Fruit fly (Drosophila melanogaster): ENCODE results near the gene Ocho.

The Ocho gene

DNA sequence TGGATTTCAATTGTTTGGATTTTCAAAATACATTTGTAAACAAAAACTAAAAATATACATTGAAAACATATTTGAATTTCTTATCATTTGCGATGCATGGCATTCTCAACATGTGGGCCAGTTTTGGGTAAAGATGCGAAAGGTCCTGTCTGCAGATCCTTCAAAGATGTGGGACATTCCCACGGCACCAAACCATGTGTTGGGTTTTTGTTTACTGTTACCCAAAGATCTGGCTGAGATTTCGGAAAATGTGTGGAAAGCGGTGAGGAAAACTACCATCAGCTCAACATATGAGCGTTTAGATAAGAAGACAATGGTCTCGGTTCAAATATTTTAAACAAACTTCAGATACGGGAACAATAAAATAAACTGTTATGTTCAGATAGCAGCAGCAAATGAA, 1.4 kb downstream of the Ocho start:
- TF ChIP-seq fd102C (GFP tag; optimal IDR thresholded peaks at IDR 0.05) (peak; percentile 0), tap (tag; optimal IDR thresholded peaks at IDR 0.05) (no peak), CG5245 (GFP tag; optimal IDR thresholded peaks at IDR 0.05) (no peak), CG15696 (tag; optimal IDR thresholded peaks at IDR 0.05) (peak; percentile 24), Xrp1 (GFP tag; IDR thresholded peaks at IDR 0.05) (0 out of 2 replicates have a peak, but pooled peaks have one; percentile 13), Ets65A (GFP tag) (peak; percentile 22), CG2199 (GFP tag; IDR thresholded peaks at IDR 0.05) (peak; percentile 95), dm (GFP tag; optimal IDR thresholded peaks at IDR 0.05) (no peak), chm (GFP tag; IDR thresholded peaks at IDR 0.05) (0 out of 2 replicates have a peak, but pooled peaks have one; percentile 57), CG2889 (GFP tag; IDR thresholded peaks at IDR 0.05) (no peak), Jarid2 (GFP tag; optimal IDR thresholded peaks at IDR 0.05) (peak; percentile 15), gro (GFP tag; optimal IDR thresholded peaks at IDR 0.05) (no peak), CG9876 (GFP tag; optimal IDR thresholded peaks at IDR 0.05) (no peak), CG4820 (GFP tag; optimal IDR thresholded peaks at IDR 0.05) (no peak), twi (tag; optimal IDR thresholded peaks at IDR 0.05) (peak; percentile 100), sens (GFP tag) (peak; percentile 17), CG13624 (GFP tag; optimal IDR thresholded peaks at IDR 0.05) (no peak)

DNA sequence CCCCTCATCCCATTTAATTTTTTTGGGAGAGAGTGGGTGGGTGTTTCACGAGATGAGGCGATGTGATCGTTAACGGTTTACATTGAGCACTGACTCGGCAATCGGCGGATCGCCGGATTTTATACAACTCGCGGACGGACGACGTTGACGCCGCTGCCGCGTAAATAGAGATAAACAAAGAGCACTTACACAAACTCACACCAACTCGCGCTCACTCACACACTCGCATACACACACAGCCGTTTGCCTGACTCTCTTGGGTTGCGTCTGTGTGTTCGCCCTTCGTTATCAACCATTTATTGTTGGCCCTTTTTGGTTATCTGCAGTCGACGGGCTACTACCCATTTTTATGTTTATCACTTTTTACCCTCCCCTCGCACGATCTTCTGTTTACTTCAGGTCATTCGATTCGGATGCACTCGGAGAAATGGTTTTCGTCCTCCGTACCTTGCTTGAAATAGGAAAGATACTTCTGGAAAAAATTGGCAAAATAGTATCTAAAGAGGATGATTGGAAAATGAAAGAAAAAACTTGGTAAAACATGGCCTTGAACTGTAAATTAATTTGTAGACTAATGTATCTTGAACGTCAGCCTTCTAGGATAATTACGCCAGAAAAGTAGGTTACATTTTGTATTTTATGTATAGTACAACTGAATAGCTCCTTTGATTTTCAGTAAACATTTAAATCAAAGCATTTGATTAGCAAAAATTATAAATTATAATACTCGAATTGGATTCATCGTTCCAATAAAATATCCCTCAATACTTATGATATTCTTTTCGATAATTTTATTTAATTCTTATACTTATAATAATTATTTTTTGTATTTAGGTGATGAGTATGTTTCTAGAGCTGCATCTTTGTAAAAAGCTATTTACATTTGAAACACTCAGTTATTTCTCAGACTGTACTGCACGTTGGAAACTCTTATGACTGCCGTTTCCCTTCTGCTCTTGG, 3.2 kb downstream of the Ocho start:
- TF ChIP-seq CG32532 (GFP tag; IDR thresholded peaks at IDR 0.05) = no peak; the same call in 1 of the 2 replicates
- no peak for TF ChIP-seq pita (GFP tag; optimal IDR thresholded peaks at IDR 0.05)
- peak; percentile 6 for TF ChIP-seq tin (GFP tag; optimal IDR thresholded peaks at IDR 0.05)
- TF ChIP-seq crc (GFP tag; optimal IDR thresholded peaks at IDR 0.05) = no peak
- peak in 1 of 2 experiments; percentile 14 for TF ChIP-seq Hr51 (GFP tag; optimal IDR thresholded peaks at IDR 0.05)
- peak; percentile 59 for TF ChIP-seq Abd-B (GFP tag; optimal IDR thresholded peaks at IDR 0.05)
- TF ChIP-seq Eip74EF (GFP tag; optimal IDR thresholded peaks at IDR 0.05) = no peak
- TF ChIP-seq grau (tag; optimal IDR thresholded peaks at IDR 0.05) = peak; percentile 45
- TF ChIP-seq H15 (GFP tag; IDR thresholded peaks at IDR 0.05) = peak; percentile 23; the same call in 1 of the 3 replicates
- no peak for TF ChIP-seq CG11560 (tag; IDR thresholded peaks at IDR 0.05)
- TF ChIP-seq CG3726 (GFP tag; IDR thresholded peaks at IDR 0.05) = no peak
- peak; percentile 47; the same call in 1 of the 2 replicates for TF ChIP-seq Rx (GFP tag; IDR thresholded peaks at IDR 0.05)
- TF ChIP-seq HHEX (GFP tag; optimal IDR thresholded peaks at IDR 0.05) = no peak
- no peak for TF ChIP-seq CG3065 (GFP tag; optimal IDR thresholded peaks at IDR 0.05)
- peak; percentile 49 for TF ChIP-seq CG6813 (GFP tag; optimal IDR thresholded peaks at IDR 0.05)
- no peak for TF ChIP-seq yki (optimal IDR thresholded peaks at IDR 0.05)
- TF ChIP-seq slou (GFP tag; optimal IDR thresholded peaks at IDR 0.05) = no peak
- TF ChIP-seq CG6272 (GFP tag; IDR thresholded peaks at IDR 0.05) = no peak
- peak; percentile 10 for TF ChIP-seq CG12659 (GFP tag; optimal IDR thresholded peaks at IDR 0.05)
- peak; percentile 49 for TF ChIP-seq Ptx1 (GFP tag; IDR thresholded peaks at IDR 0.05)
- TF ChIP-seq CG9932 (GFP tag; IDR thresholded peaks at IDR 0.05) = no peak
- peak; percentile 89 for TF ChIP-seq crol (GFP tag; IDR thresholded peaks at IDR 0.05)
- TF ChIP-seq Bdp1 (GFP tag; optimal IDR thresholded peaks at IDR 0.05) = no peak
- peak; percentile 91 for TF ChIP-seq cg (GFP tag; optimal IDR thresholded peaks at IDR 0.05)
- peak; percentile 28; the same call in 1 of the 2 replicates for TF ChIP-seq ara (GFP tag; IDR thresholded peaks at IDR 0.05)
- TF ChIP-seq fd3F (GFP tag; optimal IDR thresholded peaks at IDR 0.05) = no peak
- peak; percentile 43 for TF ChIP-seq fd64A (GFP tag; optimal IDR thresholded peaks at IDR 0.05)
- TF ChIP-seq Optix (GFP tag; IDR thresholded peaks at IDR 0.05) = no peak
- no peak for TF ChIP-seq C15 (GFP tag; IDR thresholded peaks at IDR 0.05)
- TF ChIP-seq bsh (GFP tag; optimal IDR thresholded peaks at IDR 0.05) = peak in 1 of 2 experiments; percentile 37
- no peak for TF ChIP-seq Oaz (GFP tag; IDR thresholded peaks at IDR 0.05)
- TF ChIP-seq bbx (GFP tag; IDR thresholded peaks at IDR 0.05; ENCODE audit: partially characterized antibody) = peak; percentile 61
